Worm (Caenorhabditis elegans): ENCODE results near the gene mac-1.

DNA sequence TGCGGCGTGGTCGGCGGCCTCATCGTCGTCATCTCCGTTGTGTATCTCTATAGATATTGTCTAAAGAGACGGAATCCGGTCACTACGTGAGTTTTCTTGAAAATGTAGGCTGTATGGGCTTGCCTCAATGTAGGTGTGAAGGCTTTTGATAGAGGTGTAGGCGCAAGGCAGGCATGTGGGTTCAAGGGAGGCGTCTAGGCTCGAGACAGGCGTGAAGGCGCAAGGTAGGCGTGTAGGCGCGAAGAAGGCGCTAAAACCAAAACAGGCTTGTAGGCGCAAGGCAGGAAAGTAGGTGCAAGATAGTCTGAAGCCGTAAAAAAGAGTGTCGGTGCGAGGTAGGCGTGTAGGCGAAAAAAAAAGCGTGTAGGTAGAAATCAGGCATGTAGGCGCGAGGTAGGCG, 42.5 kb downstream of the mac-1 start:
- TF ChIP-seq F13H6.1 (tag; optimal IDR thresholded peaks at IDR 0.05): no peak
- no peak for TF ChIP-seq ztf-11 (tag; optimal IDR thresholded peaks at IDR 0.05)
- TF ChIP-seq unc-39 (tag; optimal IDR thresholded peaks at IDR 0.05): no peak
- TF ChIP-seq aly-2 (tag; optimal IDR thresholded peaks at IDR 0.05): no peak
- no peak for TF ChIP-seq nhr-237 (tag; optimal IDR thresholded peaks at IDR 0.05)
- no peak for TF ChIP-seq unc-62 (GFP tag; optimal IDR thresholded peaks at IDR 0.05)
- no peak for TF ChIP-seq nhr-11 (tag; optimal IDR thresholded peaks at IDR 0.05)

Data from whole organism, L2 larva.